Worm (Caenorhabditis elegans): ENCODE results near the gene mrps-22.
A peak's percentile ranks its signal among the peaks of the same experiment; 100 is the strongest.

mrps-22 gene

ce11 chrII:10548778-10549671, 33.4 kb upstream of the mrps-22 start (continued):
- TF ChIP-seq unc-86 (tag; optimal IDR thresholded peaks at IDR 0.05) (peak; percentile 90), fkh-4 (tag; optimal IDR thresholded peaks at IDR 0.05; ENCODE audit: borderline replicate concordance) (no peak), sptf-1 (tag; optimal IDR thresholded peaks at IDR 0.05) (no peak), snu-23 (GFP tag; optimal IDR thresholded peaks at IDR 0.05) (peak; percentile 94), hlh-17 (GFP tag; optimal IDR thresholded peaks at IDR 0.05; ENCODE audit: borderline replicate concordance) (no peak), nhr-84 (tag; optimal IDR thresholded peaks at IDR 0.05) (no peak), pqm-1 (tag; optimal IDR thresholded peaks at IDR 0.05) (no peak), dpl-1 (GFP tag; optimal IDR thresholded peaks at IDR 0.05) (peak; percentile 44 to 59 (median 45)), vab-15 (tag; optimal IDR thresholded peaks at IDR 0.05) (no peak), hpl-2 (GFP tag; optimal IDR thresholded peaks at IDR 0.05) (no peak), egl-13 (tag; optimal IDR thresholded peaks at IDR 0.05) (peak; percentile 49), grh-1 (GFP tag; IDR thresholded peaks at IDR 0.05) (peak; percentile 39), efl-3 (GFP tag; optimal IDR thresholded peaks at IDR 0.05) (no peak), nhr-11 (tag; optimal IDR thresholded peaks at IDR 0.05) (peak; percentile 80), nhr-76 (tag; optimal IDR thresholded peaks at IDR 0.05) (no peak), ces-1 (GFP tag; optimal IDR thresholded peaks at IDR 0.05) (no peak), pag-3 (tag; optimal IDR thresholded peaks at IDR 0.05; ENCODE audit: borderline replicate concordance, insufficient read depth) (no peak), C16A3.4 (tag; optimal IDR thresholded peaks at IDR 0.05) (peak; percentile 85), fkh-8 (tag; optimal IDR thresholded peaks at IDR 0.05) (peak; percentile 95), nhr-12 (tag; optimal IDR thresholded peaks at IDR 0.05) (no peak), nhr-237 (tag; optimal IDR thresholded peaks at IDR 0.05) (peak; percentile 48), C04F5.9 (tag; optimal IDR thresholded peaks at IDR 0.05) (peak; percentile 19), jun-1 (tag; optimal IDR thresholded peaks at IDR 0.05) (peak; percentile 89), ceh-82 (tag; optimal IDR thresholded peaks at IDR 0.05) (peak; percentile 85 to 95 (median 94)), ceh-8 (GFP tag; optimal IDR thresholded peaks at IDR 0.05) (peak; percentile 15), ets-5 (GFP tag; IDR thresholded peaks at IDR 0.05) (0 out of 2 replicates have a peak, but pooled peaks have one; percentile 5), nhr-90 (tag; optimal IDR thresholded peaks at IDR 0.05; ENCODE audit: poor library complexity) (peak; percentile 65), skn-1 (tag; optimal IDR thresholded peaks at IDR 0.05) (peak; percentile 91), hlh-4 (tag; optimal IDR thresholded peaks at IDR 0.05) (no peak), rnt-1 (tag; optimal IDR thresholded peaks at IDR 0.05) (peak; percentile 84), lin-35 (GFP tag; optimal IDR thresholded peaks at IDR 0.05) (peak; percentile 72 to 77), aly-2 (tag; optimal IDR thresholded peaks at IDR 0.05) (peak; percentile 16), Y116A8C.19 (tag; optimal IDR thresholded peaks at IDR 0.05; ENCODE audit: borderline replicate concordance) (no peak), zip-4 (GFP tag; optimal IDR thresholded peaks at IDR 0.05) (no peak), tbx-2 (tag; optimal IDR thresholded peaks at IDR 0.05) (peak; percentile 83), nhr-19 (GFP tag; conservative IDR thresholded peaks at IDR 0.05) (peak; percentile 76), nhr-28 (tag; optimal IDR thresholded peaks at IDR 0.05) (no peak), snpc-4 (tag; optimal IDR thresholded peaks at IDR 0.05) (peak; percentile 59), mef-2 (tag; optimal IDR thresholded peaks at IDR 0.05) (peak; percentile 45), fos-1 (tag; optimal IDR thresholded peaks at IDR 0.05) (peak; percentile 50), lin-39 (tag; optimal IDR thresholded peaks at IDR 0.05) (no peak), ztf-11 (tag; optimal IDR thresholded peaks at IDR 0.05) (peak in 1 of 2 experiments; percentile 72), elt-2 (tag; optimal IDR thresholded peaks at IDR 0.05) (peak; percentile 47), nhr-77 (tag; optimal IDR thresholded peaks at IDR 0.05) (peak; percentile 70), blmp-1 (tag; optimal IDR thresholded peaks at IDR 0.05) (peak; percentile 46), zag-1 (tag; optimal IDR thresholded peaks at IDR 0.05) (no peak), elt-3 (tag; optimal IDR thresholded peaks at IDR 0.05) (peak in 4 of 6 experiments; percentile 17 to 64 (median 50)), ceh-63 (GFP tag; optimal IDR thresholded peaks at IDR 0.05) (no peak), nhr-47 (tag; optimal IDR thresholded peaks at IDR 0.05) (peak; percentile 89), egl-27 (tag; optimal IDR thresholded peaks at IDR 0.05) (peak in 1 of 2 experiments; percentile 56)
